Fruit fly (Drosophila melanogaster) whole organism, adult: ENCODE data around the gene ash1.

Experiments
- CG11617 ChIP-seq: fragments of 200-800 bp; sonication (Bioruptor generic); optimal IDR thresholded peaks from 2 replicates; lab custom pipeline; 2017; ENCODE audit warnings: mild to moderate bottlenecking, missing biosample characterization, missing genetic modification reagents, missing genetic modification characterization
- CG12768 ChIP-seq: fragments of 200-800 bp; sonication (Bioruptor generic); optimal IDR thresholded peaks from 2 replicates; lab custom pipeline; 2017; ENCODE audit warnings: missing biosample characterization, missing genetic modification characterization, mild to moderate bottlenecking, moderate library complexity, missing genetic modification reagents
- CG14711 ChIP-seq: fragments of 200-800 bp; sonication (Bioruptor generic); optimal IDR thresholded peaks from 2 replicates; lab custom pipeline; 2018; ENCODE audit warnings: missing biosample characterization, mild to moderate bottlenecking, missing genetic modification characterization, moderate library complexity
- CG1620 ChIP-seq: fragments of 200-800 bp; sonication (Bioruptor generic); optimal IDR thresholded peaks from 2 replicates; lab custom pipeline; 2016; ENCODE audit warnings: missing biosample characterization, missing genetic modification characterization
- CG33017 ChIP-seq: fragments of 200-800 bp; sonication (Bioruptor generic); optimal IDR thresholded peaks from 2 replicates; lab custom pipeline; 2018; ENCODE audit warnings: missing biosample characterization, mild to moderate bottlenecking, missing genetic modification characterization, moderate library complexity
- CG5204 ChIP-seq: fragments of 200-800 bp; sonication (Bioruptor generic); optimal IDR thresholded peaks from 2 replicates; lab custom pipeline; 2016; ENCODE audit warnings: missing biosample characterization, missing genetic modification characterization
- CG7045 ChIP-seq: fragments of 200-800 bp; sonication (Bioruptor generic); optimal IDR thresholded peaks from 2 replicates; lab custom pipeline; 2017; ENCODE audit warnings: missing biosample characterization, mild to moderate bottlenecking, missing genetic modification characterization
- CG7101 ChIP-seq: fragments of 200-800 bp; sonication (Bioruptor generic); optimal IDR thresholded peaks from 2 replicates; lab custom pipeline; 2018; ENCODE audit warnings: missing biosample characterization, mild to moderate bottlenecking, missing genetic modification characterization, moderate library complexity
- Clk ChIP-seq: fragments of 200-800 bp; sonication (Bioruptor generic); optimal IDR thresholded peaks from 2 replicates; lab custom pipeline; 2017; ENCODE audit warnings: missing biosample characterization, missing genetic modification characterization
- Crg-1 ChIP-seq: fragments of 200-800 bp; sonication (Bioruptor generic); optimal IDR thresholded peaks from 2 replicates; lab custom pipeline; 2016; ENCODE audit warnings: missing biosample characterization, missing genetic modification characterization
- Hr96 ChIP-seq: fragments of 200-800 bp; sonication (Bioruptor generic); optimal IDR thresholded peaks from 2 replicates; lab custom pipeline; 2016; ENCODE audit warnings: missing biosample characterization, missing genetic modification characterization
- Mnt ChIP-seq: fragments of 200-800 bp; sonication (Bioruptor generic); optimal IDR thresholded peaks from 2 replicates; lab custom pipeline; 2016; ENCODE audit warnings: missing biosample characterization, mild to moderate bottlenecking, missing genetic modification characterization
- bab1 ChIP-seq: fragments of 200-800 bp; sonication (Bioruptor generic); optimal IDR thresholded peaks from 3 replicates; lab custom pipeline; 2019; ENCODE audit warnings: missing biosample characterization, mild to moderate bottlenecking, missing genetic modification characterization, moderate library complexity
- cic ChIP-seq: fragments of 200-800 bp; sonication (Bioruptor generic); optimal IDR thresholded peaks from 2 replicates; lab custom pipeline; 2017; ENCODE audit warnings: missing biosample characterization, mild to moderate bottlenecking, missing genetic modification characterization, moderate library complexity
- cnc ChIP-seq, 2 experiments: fragments of >200 bp; optimal IDR thresholded peaks; 2 replicates each; lab custom pipeline; 2017
- kay ChIP-seq: fragments of 200-800 bp; sonication (Bioruptor generic); peaks from one replicate; lab custom pipeline; 2016; ENCODE audit warnings: missing biosample characterization, missing genetic modification characterization, borderline replicate concordance
- ovo ChIP-seq: fragments of 200-800 bp; sonication (Bioruptor generic); optimal IDR thresholded peaks from 2 replicates; lab custom pipeline; 2016; ENCODE audit warnings: missing biosample characterization, missing genetic modification characterization
- pad ChIP-seq: fragments of 200-800 bp; sonication (Bioruptor generic); optimal IDR thresholded peaks from 3 replicates; lab custom pipeline; 2017; ENCODE audit warnings: missing biosample characterization, missing genetic modification characterization, mild to moderate bottlenecking, moderate library complexity, missing genetic modification reagents
- tj ChIP-seq: fragments of 200-800 bp; sonication (Bioruptor generic); optimal IDR thresholded peaks from 3 replicates; lab custom pipeline; 2017; ENCODE audit warnings: missing biosample characterization, mild to moderate bottlenecking, missing genetic modification characterization, moderate library complexity
- toe ChIP-seq: fragments of 200-800 bp; sonication (Bioruptor generic); optimal IDR thresholded peaks from 2 replicates; lab custom pipeline; 2016; ENCODE audit warnings: missing biosample characterization, missing genetic modification characterization

Gene ash1

DNA sequence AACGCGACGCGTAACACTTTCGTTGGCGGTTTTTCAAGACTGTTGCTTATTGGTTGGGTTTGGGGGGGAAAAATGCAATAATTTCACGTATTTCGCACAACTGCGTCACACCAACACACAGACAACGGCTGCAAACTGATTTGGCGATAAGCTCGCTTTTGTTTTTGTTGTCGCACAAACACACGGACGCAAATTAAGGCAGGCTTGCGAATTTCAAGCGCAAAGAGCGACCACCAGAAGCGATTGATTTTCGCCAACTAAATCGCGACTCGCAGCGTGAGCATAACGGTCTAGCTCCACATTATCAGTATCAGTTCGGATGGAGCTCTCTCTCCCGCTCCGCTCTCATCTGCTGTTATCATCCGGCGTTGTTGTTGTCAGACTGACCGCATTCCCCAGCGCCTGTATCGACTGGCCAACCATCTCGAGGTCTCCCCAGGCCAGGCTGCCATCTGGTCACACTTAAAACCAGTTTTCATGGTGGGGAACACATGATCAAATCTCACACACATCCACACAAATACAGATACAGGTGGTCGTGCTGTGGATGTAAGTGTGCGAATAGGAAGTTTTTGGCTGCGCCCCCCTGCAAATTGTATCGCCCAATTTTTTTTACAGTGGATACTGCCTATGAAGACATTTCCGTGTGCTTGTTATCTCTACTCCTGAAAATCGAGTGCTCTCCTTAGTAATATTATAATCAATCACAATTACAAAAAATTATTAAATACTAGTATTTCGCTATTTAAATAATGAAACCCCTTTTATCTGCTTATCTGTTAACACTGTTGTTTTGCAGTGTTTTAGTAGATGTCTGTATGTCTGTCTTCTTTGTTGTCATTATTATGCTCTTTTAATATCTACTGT is 34.4 kb upstream of the ash1 start:
- TF ChIP-seq CG7101 (tag; lab: Kevin White, UChicago): peak; percentile 65
- peak; percentile 84 for TF ChIP-seq ovo (GFP tag; lab: Kevin White, UChicago)
- TF ChIP-seq CG12768 (GFP tag; lab: Kevin White, UChicago): peak; percentile 43
- no peak for TF ChIP-seq cnc (optimal IDR thresholded peaks at IDR 0.05; lab: Kevin White, UChicago)
- TF ChIP-seq CG14711 (tag; lab: Kevin White, UChicago): peak; percentile 70
- peak; percentile 35 for TF ChIP-seq CG33017 (tag; lab: Kevin White, UChicago)
- peak; percentile 97 for TF ChIP-seq pad
- TF ChIP-seq bab1: peak; percentile 83
- TF ChIP-seq CG1620 (GFP tag; lab: Kevin White, UChicago): peak; percentile 74
- peak; percentile 22 for TF ChIP-seq Crg-1 (GFP tag; lab: Kevin White, UChicago)
- TF ChIP-seq Mnt: peak; percentile 67
- TF ChIP-seq CG11617 (GFP tag; lab: Kevin White, UChicago): peak; percentile 60
- TF ChIP-seq tj (GFP tag; lab: Kevin White, UChicago): peak; percentile 91
- TF ChIP-seq kay (GFP tag; lab: Kevin White, UChicago): peak; percentile 79
- peak; percentile 41 for TF ChIP-seq CG7045 (GFP tag; lab: Kevin White, UChicago)
- TF ChIP-seq cic (GFP tag; lab: Kevin White, UChicago): peak; percentile 90
- TF ChIP-seq toe (GFP tag; lab: Kevin White, UChicago): peak; percentile 58
- TF ChIP-seq Clk (GFP tag; lab: Kevin White, UChicago): no peak
- TF ChIP-seq CG5204: peak; percentile 63
- peak; percentile 70 for TF ChIP-seq Hr96 (GFP tag; lab: Kevin White, UChicago)

DNA sequence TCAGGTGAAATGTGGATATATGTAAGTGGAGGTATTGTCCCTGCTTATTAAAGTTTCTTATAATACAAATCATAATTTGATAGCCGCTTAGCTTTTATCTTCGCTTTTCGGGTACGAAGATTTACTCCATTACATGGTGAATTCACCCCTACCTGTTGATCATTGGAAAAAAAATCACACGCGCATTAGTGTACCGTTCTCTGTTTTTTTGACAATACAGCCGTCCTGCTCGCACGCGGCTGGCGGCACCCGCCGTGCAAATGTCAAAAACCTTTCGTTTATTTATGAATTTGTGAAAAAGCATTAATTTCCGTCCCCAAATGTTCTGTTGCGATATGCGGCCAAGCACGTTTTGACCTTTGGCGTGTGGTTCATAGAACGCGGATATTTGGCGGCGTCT is 33.3 kb upstream of the ash1 start:
- TF ChIP-seq pad: peak; percentile 77
- TF ChIP-seq Mnt: no peak

DNA sequence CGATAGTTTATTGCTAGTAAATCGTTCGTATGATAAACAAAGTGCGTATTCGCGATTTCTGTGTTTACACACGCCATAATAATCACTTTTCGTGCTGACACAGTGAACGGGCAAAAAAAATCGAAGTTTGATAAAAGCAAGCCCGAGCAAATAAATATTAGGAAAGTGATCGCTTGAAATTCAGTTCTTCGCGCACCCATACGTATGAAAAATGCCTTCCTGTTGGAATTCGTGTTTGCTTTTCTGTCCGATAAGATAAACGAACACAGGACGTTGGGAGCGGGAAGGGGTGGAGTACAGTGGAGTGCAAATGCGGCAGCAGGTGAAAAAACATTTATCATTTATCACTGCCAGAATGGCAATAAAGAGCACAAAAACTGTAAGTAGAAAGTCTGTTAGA is 32.1 kb upstream of the ash1 start:
- TF ChIP-seq kay (GFP tag; lab: Kevin White, UChicago): peak; percentile 95
- peak; percentile 77 for TF ChIP-seq CG12768 (GFP tag; lab: Kevin White, UChicago)
- TF ChIP-seq CG14711 (tag; lab: Kevin White, UChicago): peak; percentile 6
- peak; percentile 60 for TF ChIP-seq CG11617 (GFP tag; lab: Kevin White, UChicago)
- TF ChIP-seq cnc (optimal IDR thresholded peaks at IDR 0.05; lab: Kevin White, UChicago): no peak
- TF ChIP-seq CG1620 (GFP tag; lab: Kevin White, UChicago): no peak
- TF ChIP-seq CG7101 (tag; lab: Kevin White, UChicago): peak; percentile 16
- TF ChIP-seq pad: peak; percentile 5
- no peak for TF ChIP-seq CG5204
- peak; percentile 48 for TF ChIP-seq CG7045 (GFP tag; lab: Kevin White, UChicago)
- peak; percentile 48 for TF ChIP-seq CG33017 (tag; lab: Kevin White, UChicago)
- TF ChIP-seq Mnt: peak; percentile 60
- TF ChIP-seq toe (GFP tag; lab: Kevin White, UChicago): no peak
- peak; percentile 50 for TF ChIP-seq Crg-1 (GFP tag; lab: Kevin White, UChicago)
- TF ChIP-seq Clk (GFP tag; lab: Kevin White, UChicago): peak; percentile 41
- TF ChIP-seq bab1: no peak
- peak; percentile 38 for TF ChIP-seq ovo (GFP tag; lab: Kevin White, UChicago)
- peak; percentile 30 for TF ChIP-seq tj (GFP tag; lab: Kevin White, UChicago)
- peak; percentile 28 for TF ChIP-seq Hr96 (GFP tag; lab: Kevin White, UChicago)
- TF ChIP-seq cic (GFP tag; lab: Kevin White, UChicago): peak; percentile 90

dm6 chr3L:19618072-19618958 is 19.8 kb upstream of the ash1 start, which contains the start of gene asf1:
Gene asf1 (plus strand): TSS chr3L:19618894.
- TF ChIP-seq pad (no peak), CG12768 (GFP tag; lab: Kevin White, UChicago) (no peak), ovo (GFP tag; lab: Kevin White, UChicago) (peak; percentile 2), Clk (GFP tag; lab: Kevin White, UChicago) (no peak), Crg-1 (GFP tag; lab: Kevin White, UChicago) (peak; percentile 9), bab1 (no peak), toe (GFP tag; lab: Kevin White, UChicago) (no peak), CG11617 (GFP tag; lab: Kevin White, UChicago) (peak; percentile 26), Mnt (peak; percentile 23), CG33017 (tag; lab: Kevin White, UChicago) (no peak), CG7045 (GFP tag; lab: Kevin White, UChicago) (no peak), cic (GFP tag; lab: Kevin White, UChicago) (peak; percentile 46), CG14711 (tag; lab: Kevin White, UChicago) (peak; percentile 2), CG5204 (no peak), tj (GFP tag; lab: Kevin White, UChicago) (peak; percentile 70), CG7101 (tag; lab: Kevin White, UChicago) (peak; percentile 15)

DNA sequence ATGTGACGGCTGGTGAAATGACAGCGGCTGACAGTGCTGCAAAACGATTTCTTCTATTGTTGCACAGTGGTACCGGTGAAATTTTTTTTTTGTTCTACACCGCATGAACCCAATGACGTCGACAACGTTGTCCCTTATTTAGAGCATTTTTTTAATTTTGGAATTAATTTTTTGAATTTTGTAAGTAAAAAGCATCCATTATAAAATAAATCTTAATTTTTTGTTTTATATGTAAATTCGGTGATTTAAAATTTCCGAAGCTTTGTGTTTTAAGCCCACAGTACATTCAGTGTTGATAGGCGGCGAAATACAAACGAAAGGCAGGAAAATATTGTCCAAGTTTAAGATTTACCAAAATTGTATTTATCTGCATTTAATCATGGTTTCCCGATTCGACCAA is 13.6 kb upstream of the ash1 start, which contains the start of the genes Lon and PIG-F:
Lon (minus strand) TSS at position 28 of the 400 bp plus-strand sequence.
PIG-F (plus strand) TSS at position 284 of the 400 bp plus-strand sequence.
- TF ChIP-seq ovo (GFP tag; lab: Kevin White, UChicago): peak; percentile 99
- TF ChIP-seq CG7101 (tag; lab: Kevin White, UChicago): peak; percentile 99
- peak; percentile 89 for TF ChIP-seq tj (GFP tag; lab: Kevin White, UChicago)
- no peak for TF ChIP-seq cnc (optimal IDR thresholded peaks at IDR 0.05; lab: Kevin White, UChicago)
- peak; percentile 94 for TF ChIP-seq pad
- TF ChIP-seq Mnt: peak; percentile 97
- peak; percentile 99 for TF ChIP-seq kay (GFP tag; lab: Kevin White, UChicago)
- TF ChIP-seq CG1620 (GFP tag; lab: Kevin White, UChicago): peak; percentile 99
- TF ChIP-seq Clk (GFP tag; lab: Kevin White, UChicago): peak; percentile 99
- peak; percentile 99 for TF ChIP-seq CG7045 (GFP tag; lab: Kevin White, UChicago)
- peak; percentile 99 for TF ChIP-seq CG12768 (GFP tag; lab: Kevin White, UChicago)
- peak; percentile 86 for TF ChIP-seq cic (GFP tag; lab: Kevin White, UChicago)
- peak; percentile 100 for TF ChIP-seq toe (GFP tag; lab: Kevin White, UChicago)
- peak; percentile 99 for TF ChIP-seq Crg-1 (GFP tag; lab: Kevin White, UChicago)
- peak; percentile 96 for TF ChIP-seq CG14711 (tag; lab: Kevin White, UChicago)
- TF ChIP-seq Hr96 (GFP tag; lab: Kevin White, UChicago): peak; percentile 99
- peak; percentile 98 for TF ChIP-seq CG33017 (tag; lab: Kevin White, UChicago)
- TF ChIP-seq CG5204: peak; percentile 99
- peak; percentile 99 for TF ChIP-seq CG11617 (GFP tag; lab: Kevin White, UChicago)
- TF ChIP-seq bab1: peak; percentile 98
